Worm (Caenorhabditis elegans) whole organism, L3 larva: ENCODE results near the gene lips-3.

Source experiments
- R02D3.7 ChIP-seq: fragments of 150-350 bp; optimal IDR thresholded peaks from 2 replicates; lab custom pipeline; 2014; ENCODE audit warnings: missing biosample characterization, missing genetic modification characterization
- aly-2 ChIP-seq: fragments of 150-350 bp; optimal IDR thresholded peaks from 2 replicates; lab custom pipeline; 2014; ENCODE audit warnings: missing biosample characterization, missing genetic modification characterization
- ama-1 ChIP-seq: fragments of 150-350 bp; optimal IDR thresholded peaks from 2 replicates; lab custom pipeline; 2018
- ceh-28 ChIP-seq: fragments of 150-350 bp; optimal IDR thresholded peaks from 2 replicates; lab custom pipeline; 2014; ENCODE audit warnings: missing biosample characterization, missing genetic modification reagents, missing genetic modification characterization
- ceh-82 ChIP-seq: fragments of 150-350 bp; optimal IDR thresholded peaks from 2 replicates; lab custom pipeline; 2014; ENCODE audit warnings: missing biosample characterization, missing genetic modification characterization
- ceh-9 ChIP-seq: sonication (generic microtip); optimal IDR thresholded peaks from 2 replicates; lab custom pipeline; 2018; ENCODE audit warnings: missing biosample characterization, missing genetic modification characterization
- daf-12 ChIP-seq: fragments of 150-350 bp; optimal IDR thresholded peaks from 2 replicates; lab custom pipeline; 2014; ENCODE audit warnings: missing biosample characterization, missing genetic modification reagents, missing genetic modification characterization
- egl-27 ChIP-seq: sonication (generic microtip); optimal IDR thresholded peaks from 4 replicates; lab custom pipeline; 2017; ENCODE audit warnings: missing biosample characterization, missing genetic modification reagents, missing genetic modification characterization
- egl-5 ChIP-seq: fragments of 150-350 bp; optimal IDR thresholded peaks from 2 replicates; lab custom pipeline; 2017; ENCODE audit warnings: missing biosample characterization, missing genetic modification reagents, missing genetic modification characterization, inconsistent platforms
- elt-1 ChIP-seq: fragments of 150-350 bp; optimal IDR thresholded peaks from 2 replicates; lab custom pipeline; 2014; ENCODE audit warnings: missing biosample characterization, missing genetic modification characterization
- elt-2 ChIP-seq: sonication (generic microtip); optimal IDR thresholded peaks from 2 replicates; lab custom pipeline; 2016; ENCODE audit warnings: missing genetic modification reagents, mild to moderate bottlenecking, missing genetic modification characterization, missing compliant biosample characterization
- elt-3 ChIP-seq, 3 experiments: fragments of 150-350 bp in 1 of 3; sonication (generic microtip) in 2 of 3; optimal IDR thresholded peaks; 2 replicates in 2 of 3; 4 replicates in 1 of 3; lab custom pipeline; 2014 to 2017; ENCODE audit warnings: missing biosample characterization in 3 of 3, missing genetic modification characterization in 3 of 3
- eor-1 ChIP-seq, 2 experiments: fragments of 150-350 bp; optimal IDR thresholded peaks; 2 replicates each; lab custom pipeline; 2014 to 2018; ENCODE audit warnings: missing biosample characterization in 2 of 2, missing genetic modification characterization in 2 of 2
- fkh-10 ChIP-seq: sonication (generic microtip); optimal IDR thresholded peaks from 2 replicates; lab custom pipeline; 2017; ENCODE audit warnings: missing biosample characterization, missing genetic modification reagents, missing genetic modification characterization
- fkh-2 ChIP-seq: fragments of 150-350 bp; optimal IDR thresholded peaks from 2 replicates; lab custom pipeline; 2014; ENCODE audit warnings: missing biosample characterization, missing genetic modification reagents, missing genetic modification characterization
- fos-1 ChIP-seq: fragments of 150-350 bp; optimal IDR thresholded peaks from 2 replicates; lab custom pipeline; 2014; ENCODE audit warnings: missing biosample characterization, missing genetic modification characterization
- hmg-11 ChIP-seq: sonication (generic microtip); optimal IDR thresholded peaks from 2 replicates; lab custom pipeline; 2016; ENCODE audit warnings: missing genetic modification characterization, missing compliant biosample characterization
- lin-15B ChIP-seq: fragments of 150-350 bp; optimal IDR thresholded peaks from 2 replicates; lab custom pipeline; 2014; ENCODE audit warnings: missing biosample characterization, missing genetic modification characterization
- lsy-12 ChIP-seq: sonication (generic microtip); optimal IDR thresholded peaks from 2 replicates; lab custom pipeline; 2016; ENCODE audit warnings: mild to moderate bottlenecking, missing genetic modification characterization, missing compliant biosample characterization
- mdl-1 ChIP-seq: fragments of 150-350 bp; optimal IDR thresholded peaks from 2 replicates; lab custom pipeline; 2014; ENCODE audit warnings: missing biosample characterization, missing genetic modification characterization
- mml-1 ChIP-seq: fragments of 150-350 bp; sonication (generic microtip); optimal IDR thresholded peaks from 3 replicates; lab custom pipeline; 2014; ENCODE audit warnings: missing biosample characterization, missing genetic modification characterization
- nfya-1 ChIP-seq: sonication (generic microtip); optimal IDR thresholded peaks from 2 replicates; lab custom pipeline; 2017; ENCODE audit warnings: missing genetic modification characterization, mild to moderate bottlenecking, missing compliant biosample characterization, antibody characterized with exemption, moderate library complexity; ENCODE audit not compliant: insufficient read depth
- nhr-11 ChIP-seq: fragments of 150-350 bp; optimal IDR thresholded peaks from 2 replicates; lab custom pipeline; 2014; ENCODE audit warnings: missing biosample characterization, missing genetic modification characterization
- nhr-12 ChIP-seq: fragments of 150-350 bp; optimal IDR thresholded peaks from 2 replicates; lab custom pipeline; 2014; ENCODE audit warnings: missing biosample characterization, missing genetic modification characterization
- nhr-23 ChIP-seq: fragments of 150-350 bp; optimal IDR thresholded peaks from 2 replicates; lab custom pipeline; 2014; ENCODE audit warnings: missing biosample characterization, missing genetic modification reagents, missing genetic modification characterization
- nhr-25 ChIP-seq: sonication (generic microtip); optimal IDR thresholded peaks from 2 replicates; lab custom pipeline; 2017; ENCODE audit warnings: missing biosample characterization, missing genetic modification characterization
- nhr-43 ChIP-seq: sonication (generic microtip); optimal IDR thresholded peaks from 2 replicates; lab custom pipeline; 2016; ENCODE audit warnings: mild to moderate bottlenecking, missing genetic modification characterization, missing compliant biosample characterization; ENCODE audit not compliant: poor library complexity, severe bottlenecking
- nhr-67 ChIP-seq: fragments of 150-350 bp; optimal IDR thresholded peaks from 2 replicates; lab custom pipeline; 2014; ENCODE audit warnings: missing biosample characterization, missing genetic modification characterization
- nhr-76 ChIP-seq: fragments of 150-350 bp; sonication (generic microtip); optimal IDR thresholded peaks from 5 replicates; lab custom pipeline; 2014; ENCODE audit warnings: missing biosample characterization, missing genetic modification characterization
- nhr-77 ChIP-seq: fragments of 150-350 bp; optimal IDR thresholded peaks from 2 replicates; lab custom pipeline; 2014; ENCODE audit warnings: missing biosample characterization, missing genetic modification characterization
- pha-4 ChIP-seq: fragments of 150-350 bp; optimal IDR thresholded peaks from 2 replicates; lab custom pipeline; 2014; ENCODE audit warnings: missing biosample characterization, missing genetic modification reagents, missing genetic modification characterization
- pqm-1 ChIP-seq: fragments of 150-350 bp; optimal IDR thresholded peaks from 2 replicates; lab custom pipeline; 2017; ENCODE audit warnings: missing biosample characterization, missing genetic modification characterization, inconsistent platforms
- sea-2 ChIP-seq: fragments of 150-350 bp; sonication (generic microtip); optimal IDR thresholded peaks from 4 replicates; lab custom pipeline; 2014; ENCODE audit warnings: missing biosample characterization, missing genetic modification reagents, missing genetic modification characterization
- skn-1 ChIP-seq: fragments of 150-350 bp; optimal IDR thresholded peaks from 2 replicates; lab custom pipeline; 2014; ENCODE audit warnings: missing biosample characterization, missing genetic modification characterization
- snpc-4 ChIP-seq: fragments of 150-350 bp; optimal IDR thresholded peaks from 2 replicates; lab custom pipeline; 2014; ENCODE audit warnings: missing biosample characterization, missing genetic modification characterization
- tbx-2 ChIP-seq: sonication (generic microtip); optimal IDR thresholded peaks from 2 replicates; lab custom pipeline; 2016; ENCODE audit warnings: mild to moderate bottlenecking, missing genetic modification characterization, missing compliant biosample characterization
- unc-39 ChIP-seq: sonication (generic microtip); optimal IDR thresholded peaks from 4 replicates; lab custom pipeline; 2017; ENCODE audit warnings: missing biosample characterization, missing genetic modification characterization
- unc-62 ChIP-seq: fragments of 150-350 bp; sonication (generic microtip); optimal IDR thresholded peaks from 4 replicates; lab custom pipeline; 2014; ENCODE audit warnings: missing biosample characterization, missing genetic modification reagents, missing genetic modification characterization
- zag-1 ChIP-seq: fragments of 150-350 bp; optimal IDR thresholded peaks from 2 replicates; lab custom pipeline; 2014; ENCODE audit warnings: missing biosample characterization, missing genetic modification characterization
- ztf-11 ChIP-seq: fragments of 150-350 bp; optimal IDR thresholded peaks from 2 replicates; lab custom pipeline; 2014; ENCODE audit warnings: missing biosample characterization, missing genetic modification characterization
- ztf-4 ChIP-seq: fragments of 150-350 bp; optimal IDR thresholded peaks from 2 replicates; lab custom pipeline; 2014; ENCODE audit warnings: missing biosample characterization, missing genetic modification characterization

lips-3 gene

DNA sequence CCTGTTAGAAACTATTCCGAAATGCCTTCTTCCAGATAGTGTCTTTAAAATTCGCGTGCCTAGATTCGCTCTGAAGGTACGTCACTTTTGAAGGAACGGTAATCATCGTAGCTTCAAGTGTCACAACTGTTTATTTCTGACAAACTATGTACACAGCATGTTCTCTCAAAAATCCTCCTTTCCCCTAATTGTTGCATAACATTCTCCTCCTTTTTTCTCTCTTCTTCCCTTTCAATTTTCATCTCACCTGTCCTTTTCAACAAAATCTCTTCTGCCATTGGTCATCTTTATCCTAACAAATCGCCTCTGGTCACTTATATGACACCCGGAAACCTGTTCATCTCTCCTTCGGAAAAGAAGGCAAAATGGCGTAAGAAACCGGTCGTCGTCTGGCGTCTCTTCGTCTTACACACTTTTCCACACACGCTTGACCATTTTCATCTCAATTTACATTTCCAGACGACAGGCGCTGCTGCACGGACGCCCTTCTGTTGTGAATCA, at the start of gene lips-3:
lips-3 (plus strand) TSS at position 458 of the 501 bp plus-strand sequence.
- TF ChIP-seq nhr-25 (tag; lab: Kevin White, UChicago) (peak; percentile 77), nhr-76 (tag; lab: Kevin White, UChicago) (no peak), nhr-23 (tag; lab: Kevin White, UChicago) (no peak), ama-1 (lab: Kevin White, UChicago) (no peak)

DNA sequence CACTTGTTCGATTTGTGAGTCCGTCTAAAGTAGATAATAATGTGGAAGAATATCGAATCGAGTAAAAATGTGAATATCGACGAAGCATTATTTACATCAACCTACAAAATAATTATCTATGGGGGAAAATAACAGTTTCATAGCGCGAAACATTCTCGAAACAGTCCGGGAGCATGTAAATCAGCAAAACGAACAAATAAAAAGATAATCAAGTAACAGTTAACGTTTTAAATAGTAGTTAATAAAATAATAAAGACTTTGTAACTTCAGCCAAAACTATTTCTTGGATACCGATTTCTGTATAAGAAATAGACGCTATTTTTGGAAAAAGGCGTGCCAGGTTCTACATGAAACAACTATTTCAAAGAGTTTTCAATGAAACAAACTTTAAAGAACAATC, 48.3 kb upstream of the lips-3 start, which contains the start of gene mlcd-1:
mlcd-1 (minus strand) TSS at position 101 of the 400 bp plus-strand sequence.
- TF ChIP-seq ceh-82 = no peak
- no peak for TF ChIP-seq fos-1 (tag; lab: Kevin White, UChicago)
- no peak for TF ChIP-seq unc-62 (GFP tag; lab: Kevin White, UChicago)
- TF ChIP-seq egl-27 (tag; lab: Kevin White, UChicago) = no peak
- no peak for TF ChIP-seq eor-1 (tag; optimal IDR thresholded peaks at IDR 0.05; lab: Kevin White, UChicago)
- TF ChIP-seq nhr-76 (tag; lab: Kevin White, UChicago) = no peak
- no peak for TF ChIP-seq fkh-10 (GFP tag; lab: Kevin White, UChicago)
- TF ChIP-seq lsy-12 (tag; lab: Kevin White, UChicago) = no peak
- TF ChIP-seq nhr-25 (tag; lab: Kevin White, UChicago) = no peak
- no peak for TF ChIP-seq nhr-67 (tag; lab: Kevin White, UChicago)
- TF ChIP-seq sea-2 = no peak
- no peak for TF ChIP-seq hmg-11 (tag; lab: Kevin White, UChicago)
- no peak for TF ChIP-seq ztf-11 (tag; lab: Kevin White, UChicago)
- no peak for TF ChIP-seq ceh-28
- TF ChIP-seq nhr-12 (tag; lab: Kevin White, UChicago) = no peak
- no peak for TF ChIP-seq mml-1
- TF ChIP-seq unc-39 (tag; lab: Kevin White, UChicago) = no peak

ce11 chrIII:4568455-4568854, 47.9 kb upstream of the lips-3 start, which contains the start of gene idhg-1:
Gene idhg-1, plus strand, starts transcription at chrIII:4568797.
- peak; percentile 85 for TF ChIP-seq daf-12
- TF ChIP-seq nhr-11 (tag; lab: Kevin White, UChicago) = no peak
- TF ChIP-seq nhr-76 (tag; lab: Kevin White, UChicago) = peak; percentile 36
- TF ChIP-seq snpc-4 (tag; lab: Kevin White, UChicago) = peak; percentile 55
- no peak for TF ChIP-seq ama-1 (lab: Kevin White, UChicago)
- no peak for TF ChIP-seq nhr-12 (tag; lab: Kevin White, UChicago)
- TF ChIP-seq nhr-77 (tag; lab: Kevin White, UChicago) = no peak
- no peak for TF ChIP-seq ceh-9 (tag; lab: Kevin White, UChicago)
- TF ChIP-seq unc-62 (GFP tag; lab: Kevin White, UChicago) = no peak
- peak; percentile 95 for TF ChIP-seq hmg-11 (tag; lab: Kevin White, UChicago)
- no peak for TF ChIP-seq egl-27 (tag; lab: Kevin White, UChicago)
- TF ChIP-seq mml-1 = no peak
- peak; percentile 24 for TF ChIP-seq tbx-2 (tag; lab: Kevin White, UChicago)
- TF ChIP-seq lsy-12 (tag; lab: Kevin White, UChicago) = peak; percentile 82
- peak; percentile 13 for TF ChIP-seq skn-1 (tag; lab: Kevin White, UChicago)
- TF ChIP-seq ztf-11 (tag; lab: Kevin White, UChicago) = no peak
- TF ChIP-seq nhr-43 (tag; lab: Kevin White, UChicago) = peak; percentile 85
- no peak for TF ChIP-seq pqm-1 (tag; lab: Kevin White, UChicago)
- peak; percentile 61 for TF ChIP-seq nfya-1 (tag; lab: Kevin White, UChicago)
- no peak for TF ChIP-seq elt-1 (tag; lab: Kevin White, UChicago)
- peak; percentile 27 for TF ChIP-seq egl-5
- peak; percentile 12 for TF ChIP-seq nhr-67 (tag; lab: Kevin White, UChicago)
- peak; percentile 9 for TF ChIP-seq fkh-2 (tag; lab: Kevin White, UChicago)
- no peak for TF ChIP-seq mdl-1 (tag; lab: Kevin White, UChicago)
- peak; percentile 8 for TF ChIP-seq nhr-23 (tag; lab: Kevin White, UChicago)
- TF ChIP-seq ceh-28 = peak; percentile 36
- TF ChIP-seq lin-15B (tag; lab: Kevin White, UChicago) = peak; percentile 41
- TF ChIP-seq zag-1 = no peak
- no peak for TF ChIP-seq elt-3 (tag; optimal IDR thresholded peaks at IDR 0.05; lab: Kevin White, UChicago)
- no peak for TF ChIP-seq sea-2
- peak; percentile 27 for TF ChIP-seq R02D3.7 (tag; lab: Kevin White, UChicago)
- TF ChIP-seq unc-39 (tag; lab: Kevin White, UChicago) = no peak
- peak; percentile 13 for TF ChIP-seq ceh-82
- TF ChIP-seq ztf-4 (tag; lab: Kevin White, UChicago) = no peak
- TF ChIP-seq elt-2 = peak; percentile 65
- no peak for TF ChIP-seq aly-2
- peak; percentile 29 for TF ChIP-seq nhr-25 (tag; lab: Kevin White, UChicago)
- TF ChIP-seq pha-4 = peak; percentile 62
